Worm (Caenorhabditis elegans) whole organism, L2 larva: ENCODE results near the gene K09C6.10.

ENCODE experiments used
- lin-39 ChIP-seq: fragments of 150-350 bp; optimal IDR thresholded peaks from 2 replicates; lab custom pipeline; 2014; ENCODE audit warnings: missing biosample characterization, missing genetic modification reagents, missing genetic modification characterization
- mbf-1 ChIP-seq: sonication (generic microtip); optimal IDR thresholded peaks from 2 replicates; lab custom pipeline; 2017; ENCODE audit warnings: missing biosample characterization, missing genetic modification characterization
- nhr-11 ChIP-seq: fragments of 150-350 bp; optimal IDR thresholded peaks from 2 replicates; lab custom pipeline; 2014; ENCODE audit warnings: missing biosample characterization, missing genetic modification characterization
- nhr-6 ChIP-seq: fragments of 150-350 bp; optimal IDR thresholded peaks from 2 replicates; lab custom pipeline; 2014; ENCODE audit warnings: missing biosample characterization, missing genetic modification characterization
- zag-1 ChIP-seq: fragments of 150-350 bp; optimal IDR thresholded peaks from 2 replicates; lab custom pipeline; 2014; ENCODE audit warnings: missing biosample characterization, missing genetic modification characterization

DNA sequence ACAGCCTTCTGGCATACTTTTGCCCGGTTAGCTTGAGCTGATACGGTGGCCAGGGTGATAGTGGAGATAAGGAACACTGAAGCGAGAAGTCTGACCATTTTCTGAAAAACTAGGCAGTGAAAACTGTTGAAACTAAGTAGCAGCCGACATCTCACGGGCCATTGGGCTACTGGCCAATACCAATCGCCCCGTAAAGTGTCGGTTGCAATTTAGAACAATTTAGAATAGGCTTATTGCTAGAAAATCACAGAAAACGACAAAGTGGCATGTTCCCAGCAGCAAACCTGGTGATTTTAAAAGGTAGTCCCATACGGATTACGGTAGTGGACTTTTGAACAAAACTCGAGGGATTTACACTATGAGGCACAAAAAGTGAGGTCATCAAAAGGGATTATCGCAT lies 31.8 kb downstream of the K09C6.10 start, which contains the start of gene T02B11.4:
- TF ChIP-seq zag-1 (no peak), mbf-1 (tag; lab: Kevin White, UChicago) (no peak), nhr-6 (tag; lab: Kevin White, UChicago) (no peak), lin-39 (tag; lab: Kevin White, UChicago) (no peak), nhr-11 (tag; lab: Kevin White, UChicago) (no peak)
